Fruit fly (Drosophila melanogaster) whole organism, embryonic: ENCODE results near the gene JMJD5.

Experiments used
- Asciz ChIP-seq: fragments of 200-800 bp; sonication (Bioruptor generic); optimal IDR thresholded peaks from 2 replicates; lab custom pipeline; 2017; ENCODE audit warnings: missing biosample characterization, mild to moderate bottlenecking, missing genetic modification characterization, missing genetic modification reagents
- Awh ChIP-seq: fragments of 200-800 bp; sonication (Bioruptor generic); IDR thresholded peaks from 2 replicates; pipeline ENCODE4, ENCODE4 v1.3.6; 2022; ENCODE audit warnings: missing biosample characterization, missing genetic modification characterization
- Blimp-1 ChIP-seq: fragments of 200-800 bp; sonication (Bioruptor generic); optimal IDR thresholded peaks from 3 replicates; lab custom pipeline; 2018; ENCODE audit warnings: missing biosample characterization, missing genetic modification characterization, mild to moderate bottlenecking, moderate library complexity, missing genetic modification reagents
- CG10543 ChIP-seq: fragments of 200-800 bp; sonication (Bioruptor generic); optimal IDR thresholded peaks from 3 replicates; lab custom pipeline; 2017; ENCODE audit warnings: missing biosample characterization, mild to moderate bottlenecking, missing genetic modification characterization, moderate library complexity
- CG12071 ChIP-seq: fragments of 200-800 bp; sonication (Bioruptor generic); optimal IDR thresholded peaks from 3 replicates; lab custom pipeline; 2018; ENCODE audit warnings: missing biosample characterization, mild to moderate bottlenecking, missing genetic modification characterization
- CG12659 ChIP-seq: fragments of 200-800 bp; sonication (Bioruptor generic); optimal IDR thresholded peaks from 3 replicates; lab custom pipeline; 2017; ENCODE audit warnings: mild to moderate bottlenecking, missing biosample characterization, missing genetic modification reagents, missing genetic modification characterization
- CG13424 ChIP-seq: fragments of 200-800 bp; sonication (Bioruptor generic); optimal IDR thresholded peaks from 2 replicates; lab custom pipeline; 2019; ENCODE audit warnings: missing biosample characterization, mild to moderate bottlenecking, missing genetic modification characterization, moderate library complexity
- CG16779 ChIP-seq: fragments of 200-800 bp; sonication (Bioruptor generic); IDR thresholded peaks from 2 replicates; pipeline ENCODE4 v1.3.6; 2022; ENCODE audit warnings: missing biosample characterization, missing genetic modification characterization
- CG17912 ChIP-seq: fragments of 200-800 bp; sonication (Bioruptor generic); optimal IDR thresholded peaks from 2 replicates; lab custom pipeline; 2018; ENCODE audit warnings: missing biosample characterization, mild to moderate bottlenecking, missing genetic modification characterization
- CG18599 ChIP-seq: fragments of 200-800 bp; sonication (Bioruptor generic); optimal IDR thresholded peaks from 3 replicates; lab custom pipeline; 2017; ENCODE audit warnings: missing biosample characterization, missing genetic modification characterization, mild to moderate bottlenecking, moderate library complexity, missing genetic modification reagents
- CG2875 ChIP-seq: fragments of 200-800 bp; sonication (Bioruptor generic); optimal IDR thresholded peaks from 2 replicates; lab custom pipeline; 2017; ENCODE audit warnings: missing biosample characterization, mild to moderate bottlenecking, missing genetic modification characterization, missing genetic modification reagents
- CG3163 ChIP-seq: fragments of 200-800 bp; sonication (Bioruptor generic); optimal IDR thresholded peaks from 3 replicates; lab custom pipeline; 2016; ENCODE audit warnings: missing biosample characterization, missing genetic modification characterization
- CG34376 ChIP-seq: fragments of 200-800 bp; sonication (Bioruptor generic); optimal IDR thresholded peaks from 2 replicates; lab custom pipeline; 2018; ENCODE audit warnings: missing biosample characterization, mild to moderate bottlenecking, missing genetic modification characterization
- CG4360 ChIP-seq: fragments of 200-800 bp; sonication (Bioruptor generic); IDR thresholded peaks from 2 replicates; pipeline ENCODE4 v1.3.6; 2022; ENCODE audit warnings: missing biosample characterization, missing genetic modification characterization
- CG4854 ChIP-seq: fragments of 200-800 bp; sonication (Bioruptor generic); optimal IDR thresholded peaks from 2 replicates; lab custom pipeline; 2016; ENCODE audit warnings: missing biosample characterization, missing genetic modification characterization, inconsistent platforms
- CG8290 ChIP-seq, 3 experiments: fragments of 200-800 bp; sonication (Bioruptor generic); optimal IDR thresholded peaks; 2 replicates each; lab custom pipeline; 2016 to 2019; ENCODE audit warnings: missing biosample characterization in 3 of 3, missing genetic modification characterization in 3 of 3, mild to moderate bottlenecking in 2 of 3, moderate library complexity in 1 of 3
- CTCF ChIP-seq: fragments of 200-800 bp; sonication (Bioruptor generic); optimal IDR thresholded peaks from 2 replicates; lab custom pipeline; 2017; ENCODE audit warnings: missing biosample characterization, mild to moderate bottlenecking, missing genetic modification characterization, moderate library complexity
- Dll ChIP-seq: fragments of 200-800 bp; sonication (Bioruptor generic); IDR thresholded peaks from 4 replicates; pipeline ENCODE4 v1.3.6; 2022; ENCODE audit warnings: missing biosample characterization, missing genetic modification characterization; ENCODE audit not compliant: partially characterized antibody
- GATAe ChIP-seq: fragments of 200-800 bp; sonication (Bioruptor generic); conservative IDR thresholded peaks from 2 replicates; pipeline ENCODE4 v1.3.6; 2022; ENCODE audit warnings: missing biosample characterization, missing genetic modification characterization
- HHEX ChIP-seq: fragments of 200-800 bp; sonication (Bioruptor generic); optimal IDR thresholded peaks from 3 replicates; lab custom pipeline; 2017; ENCODE audit warnings: missing biosample characterization, mild to moderate bottlenecking, missing genetic modification characterization, missing genetic modification reagents
- Hand ChIP-seq: fragments of 200-800 bp; sonication (Bioruptor generic); optimal IDR thresholded peaks from 2 replicates; lab custom pipeline; 2017; ENCODE audit warnings: mild to moderate bottlenecking, missing biosample characterization, missing genetic modification reagents, missing genetic modification characterization
- Hey ChIP-seq: fragments of 200-800 bp; sonication (Bioruptor generic); optimal IDR thresholded peaks from 3 replicates; lab custom pipeline; 2018; ENCODE audit warnings: missing biosample characterization, mild to moderate bottlenecking, missing genetic modification characterization
- HmgD ChIP-seq: fragments of 200-800 bp; sonication (Bioruptor generic); optimal IDR thresholded peaks from 3 replicates; lab custom pipeline; 2016; ENCODE audit warnings: missing biosample characterization, missing genetic modification characterization
- HmgZ ChIP-seq: fragments of 200-800 bp; sonication (Bioruptor generic); optimal IDR thresholded peaks from 2 replicates; lab custom pipeline; 2018; ENCODE audit warnings: missing biosample characterization, mild to moderate bottlenecking, missing genetic modification characterization
- Rfx ChIP-seq: fragments of 200-800 bp; sonication (Bioruptor generic); IDR thresholded peaks from 2 replicates; pipeline ENCODE4 v1.3.6; 2022; ENCODE audit warnings: missing biosample characterization, missing genetic modification characterization
- Trl ChIP-seq, 3 experiments: fragments of >200 bp in 2 of 3; fragments of 200-800 bp in 1 of 3; sonication (Bioruptor generic) in 1 of 3; optimal IDR thresholded peaks; 2 replicates in 1 of 3; 3 replicates in 2 of 3; lab custom pipeline; 2016 to 2017; ENCODE audit warnings: missing biosample characterization in 1 of 3, missing genetic modification characterization in 1 of 3
- cg ChIP-seq: fragments of 200-800 bp; sonication (Bioruptor generic); optimal IDR thresholded peaks from 3 replicates; lab custom pipeline; 2019; ENCODE audit warnings: missing biosample characterization, mild to moderate bottlenecking, missing genetic modification characterization, moderate library complexity
- chinmo ChIP-seq: fragments of 200-800 bp; sonication (Bioruptor generic); IDR thresholded peaks from 4 replicates; pipeline ENCODE4 v1.3.6; 2022; ENCODE audit warnings: missing biosample characterization, missing genetic modification characterization; ENCODE audit not compliant: partially characterized antibody
- chm ChIP-seq: fragments of 200-800 bp; sonication (Bioruptor generic); IDR thresholded peaks from 2 replicates; pipeline ENCODE4 v1.3.6; 2022; ENCODE audit warnings: missing biosample characterization, missing genetic modification characterization
- crol ChIP-seq: fragments of 200-800 bp; sonication (Bioruptor generic); IDR thresholded peaks from 2 replicates; pipeline ENCODE4 v1.3.6; 2022; ENCODE audit warnings: missing biosample characterization, missing genetic modification characterization
- crp ChIP-seq, 2 experiments: fragments of 200-800 bp; sonication (Bioruptor generic); optimal IDR thresholded peaks; 2 replicates in 1 of 2; 3 replicates in 1 of 2; lab custom pipeline; 2017; ENCODE audit warnings: missing biosample characterization in 2 of 2, missing genetic modification characterization in 2 of 2, mild to moderate bottlenecking in 1 of 2, moderate library complexity in 1 of 2
- exex ChIP-seq: fragments of 200-800 bp; sonication (Bioruptor generic); optimal IDR thresholded peaks from 4 replicates; lab custom pipeline; 2018; ENCODE audit warnings: missing biosample characterization, mild to moderate bottlenecking, missing genetic modification characterization, moderate library complexity
- grn ChIP-seq: fragments of 200-800 bp; sonication (Bioruptor generic); optimal IDR thresholded peaks from 3 replicates; lab custom pipeline; 2017; ENCODE audit warnings: missing biosample characterization, missing genetic modification characterization
- ham ChIP-seq: fragments of 200-800 bp; sonication (Bioruptor generic); IDR thresholded peaks from 2 replicates; pipeline ENCODE4 v1.3.6; 2022; ENCODE audit warnings: missing biosample characterization, missing genetic modification characterization
- hbn ChIP-seq: fragments of 200-800 bp; sonication (Bioruptor generic); IDR thresholded peaks from 2 replicates; pipeline ENCODE4 v1.3.6; 2022; ENCODE audit warnings: missing biosample characterization, missing genetic modification characterization; ENCODE audit not compliant: partially characterized antibody
- mirr ChIP-seq: fragments of 200-800 bp; sonication (Bioruptor generic); optimal IDR thresholded peaks from 3 replicates; lab custom pipeline; 2018; ENCODE audit warnings: missing biosample characterization, mild to moderate bottlenecking, missing genetic modification characterization
- nau ChIP-seq: fragments of 200-800 bp; sonication (Bioruptor generic); optimal IDR thresholded peaks from 3 replicates; lab custom pipeline; 2017; ENCODE audit warnings: missing biosample characterization, mild to moderate bottlenecking, missing genetic modification characterization, missing genetic modification reagents
- nom ChIP-seq: fragments of 200-800 bp; sonication (Bioruptor generic); optimal IDR thresholded peaks from 2 replicates; lab custom pipeline; 2017; ENCODE audit warnings: missing biosample characterization, missing genetic modification characterization, mild to moderate bottlenecking, moderate library complexity, missing genetic modification reagents
- pzg ChIP-seq: fragments of 200-800 bp; sonication (Bioruptor generic); optimal IDR thresholded peaks from 3 replicates; lab custom pipeline; 2018; ENCODE audit warnings: missing biosample characterization, mild to moderate bottlenecking, missing genetic modification characterization, moderate library complexity
- stc ChIP-seq: fragments of 200-800 bp; sonication (Bioruptor generic); IDR thresholded peaks from 2 replicates; pipeline ENCODE4 v1.3.6; 2022; ENCODE audit warnings: missing biosample characterization, missing genetic modification characterization
- sug ChIP-seq: fragments of 200-800 bp; optimal IDR thresholded peaks from 2 replicates; lab custom pipeline; 2019; ENCODE audit warnings: missing biosample characterization, mild to moderate bottlenecking, missing genetic modification characterization, moderate library complexity
- vnd ChIP-seq: fragments of 200-800 bp; sonication (Bioruptor generic); IDR thresholded peaks from 3 replicates; pipeline ENCODE4 v1.3.6; 2022; ENCODE audit warnings: missing biosample characterization, missing genetic modification characterization; ENCODE audit not compliant: partially characterized antibody
- zen2 ChIP-seq: fragments of 200-800 bp; sonication (Bioruptor generic); IDR thresholded peaks from 3 replicates; pipeline ENCODE4 v1.3.6; 2022; ENCODE audit warnings: missing biosample characterization, missing genetic modification characterization; ENCODE audit not compliant: partially characterized antibody

JMJD5 gene

dm6 chr3L:881496-882235, 40.5 kb upstream of the JMJD5 start, which contains the start of gene CG13907 (continued):
- TF ChIP-seq CG4360 (0 out of 2 replicates have a peak, but pooled peaks have one; percentile 14), Trl (optimal IDR thresholded peaks at IDR 0.05; lab: Kevin White, UChicago) (peak; percentile 87 to 93), Trl (GFP tag; optimal IDR thresholded peaks at IDR 0.05; lab: Kevin White, UChicago) (peak; percentile 40), Dll (GFP tag; lab: Robert Waterston, UW) (peak; percentile 44; the same call in 1 of the 4 replicates), crp (GFP tag; optimal IDR thresholded peaks at IDR 0.05; lab: Kevin White, UChicago) (peak in 1 of 2 experiments; percentile 67), CG12071 (peak; percentile 47), hbn (GFP tag; lab: Robert Waterston, UW) (peak; percentile 43; the same call in 1 of the 2 replicates)

dm6 chr3L:880851-881250, 39.7 kb upstream of the JMJD5 start:
- TF ChIP-seq nom (GFP tag; lab: Kevin White, UChicago) (peak; percentile 29), chinmo (GFP tag; lab: Robert Waterston, UW) (peak; percentile 73; the same call in 3 of the 4 replicates), CTCF (GFP tag; lab: Kevin White, UChicago) (peak; percentile 15), pzg (GFP tag; lab: Kevin White, UChicago) (no peak), cg (GFP tag; lab: Kevin White, UChicago) (peak; percentile 33), chm (GFP tag; lab: Robert Waterston, UW) (0 out of 2 replicates have a peak, but pooled peaks have one; percentile 18), Trl (optimal IDR thresholded peaks at IDR 0.05; lab: Kevin White, UChicago) (peak; percentile 79 to 83), Trl (GFP tag; optimal IDR thresholded peaks at IDR 0.05; lab: Kevin White, UChicago) (no peak), zen2 (0 out of 3 replicates have a peak, but pooled peaks have one; percentile 16), crol (GFP tag; lab: Robert Waterston, UW) (peak; percentile 58), CG13424 (tag; lab: Kevin White, UChicago) (no peak), CG3163 (peak; percentile 50), CG8290 (GFP tag; optimal IDR thresholded peaks at IDR 0.05; lab: Kevin White, UChicago) (no peak), CG8290 (tag; optimal IDR thresholded peaks at IDR 0.05; lab: Kevin White, UChicago) (peak in 1 of 2 experiments; percentile 37), CG12659 (GFP tag; lab: Kevin White, UChicago) (no peak)

- TF ChIP-seq vnd (GFP tag; lab: Robert Waterston, UW) (peak; percentile 55; the same call in 2 of the 3 replicates), chinmo (GFP tag; lab: Robert Waterston, UW) (0 out of 4 replicates have a peak, but pooled peaks have one; percentile 5), exex (tag; lab: Kevin White, UChicago) (peak; percentile 93), CG16779 (GFP tag; lab: Robert Waterston, UW) (0 out of 2 replicates have a peak, but pooled peaks have one; percentile 15), mirr (peak; percentile 83), CG2875 (GFP tag; lab: Kevin White, UChicago) (no peak), nau (GFP tag; lab: Kevin White, UChicago) (no peak), GATAe (GFP tag; lab: Robert Waterston, UW) (peak; percentile 46; the same call in 1 of the 2 replicates), ham (no peak), HmgZ (tag; lab: Kevin White, UChicago) (peak; percentile 7), Hand (GFP tag; lab: Kevin White, UChicago) (no peak), sug (tag; lab: Kevin White, UChicago) (peak; percentile 84), CG34376 (peak; percentile 85), Asciz (GFP tag; lab: Kevin White, UChicago) (peak; percentile 8), CG10543 (GFP tag; lab: Kevin White, UChicago) (peak; percentile 16), Awh (GFP tag; lab: Robert Waterston, UW) (no peak), CG18599 (GFP tag; lab: Kevin White, UChicago) (peak; percentile 25), Blimp-1 (GFP tag; lab: Kevin White, UChicago) (no peak), HHEX (GFP tag; lab: Kevin White, UChicago) (no peak), CG17912 (peak; percentile 14), CG4854 (GFP tag; lab: Kevin White, UChicago) (no peak), grn (GFP tag; lab: Kevin White, UChicago) (peak; percentile 13), HmgD (GFP tag; lab: Kevin White, UChicago) (no peak), stc (GFP tag; lab: Robert Waterston, UW) (0 out of 2 replicates have a peak, but pooled peaks have one; percentile 18), Rfx (no peak), Hey (tag; lab: Kevin White, UChicago) (peak; percentile 4)
Observed at dm6 chr3L:876656-877055, 35.5 kb upstream of the JMJD5 start.
